Worm (Caenorhabditis elegans) whole organism, L4 larva: ENCODE measurements around the gene C16C8.20.

Experiments used
- ceh-28 ChIP-seq: fragments of 150-350 bp; optimal IDR thresholded peaks from 2 replicates; lab custom pipeline; 2014; ENCODE audit warnings: missing biosample characterization, missing genetic modification reagents, missing genetic modification characterization
- ces-1 ChIP-seq: fragments of 150-350 bp; sonication (generic microtip); optimal IDR thresholded peaks from 4 replicates; lab custom pipeline; 2014; ENCODE audit warnings: missing biosample characterization, missing genetic modification reagents, missing genetic modification characterization
- nhr-102 ChIP-seq: sonication (generic microtip); optimal IDR thresholded peaks from 2 replicates; lab custom pipeline; 2016; ENCODE audit warnings: mild to moderate bottlenecking, missing genetic modification characterization, moderate library complexity, missing compliant biosample characterization

- no peak for TF ChIP-seq ceh-28
- TF ChIP-seq nhr-102 (tag; lab: Kevin White, UChicago): no peak
- TF ChIP-seq ces-1 (GFP tag; lab: Kevin White, UChicago): no peak
Observed at ce11 chrII:3461586-3461985, 14.8 kb downstream of the C16C8.20 start, which contains the start of gene C16C8.8.
